Worm (Caenorhabditis elegans): ENCODE results near the gene thn-5.

DNA sequence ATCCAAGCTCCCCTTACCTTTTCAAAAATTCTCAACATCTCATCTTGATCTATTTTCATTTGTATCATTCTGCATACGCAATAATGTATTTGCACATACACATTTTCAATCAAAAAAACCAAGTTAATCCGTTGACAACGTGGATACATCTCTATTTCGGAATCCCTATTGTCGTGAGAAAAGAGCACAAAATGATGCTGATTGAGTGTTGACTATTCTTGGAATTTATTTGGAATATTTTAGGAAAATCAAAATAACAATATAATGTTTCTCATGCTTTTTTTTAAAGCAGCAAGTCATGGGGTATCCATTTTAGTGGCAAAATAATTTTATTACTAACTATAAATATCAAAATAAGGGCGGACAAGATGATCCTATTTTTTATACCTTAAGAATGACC, 50.8 kb downstream of the thn-5 start:
- no peak for TF ChIP-seq T22C8.4 (GFP tag; IDR thresholded peaks at IDR 0.05)
- no peak for TF ChIP-seq ref-1 (GFP tag; conservative IDR thresholded peaks at IDR 0.05)
- no peak for TF ChIP-seq med-1 (GFP tag; optimal IDR thresholded peaks at IDR 0.05; ENCODE audit: insufficient read depth)
- no peak for TF ChIP-seq tab-1 (GFP tag; IDR thresholded peaks at IDR 0.05)
